Worm (Caenorhabditis elegans) whole organism, midembryonic: ENCODE results near the gene F21C10.4.

ENCODE experiments used
- T22C8.4 ChIP-seq: fragments of 200-800 bp; sonication (Bioruptor generic); IDR thresholded peaks from 2 replicates; pipeline ENCODE4 v1.3.6; 2022; ENCODE audit warnings: missing genetic modification characterization, missing compliant biosample characterization
- flt-1 ChIP-seq: fragments of 200-800 bp; sonication (Bioruptor generic); IDR thresholded peaks from 2 replicates; pipeline ENCODE4 v1.3.6; 2022; ENCODE audit warnings: missing genetic modification characterization, missing compliant biosample characterization

- TF ChIP-seq T22C8.4 (GFP tag; lab: Robert Waterston, UW): no peak
- no peak for TF ChIP-seq flt-1 (GFP tag; lab: Robert Waterston, UW)
Observed at ce11 chrV:9079965-9080432, 46.4 kb upstream of the F21C10.4 start.
